Worm (Caenorhabditis elegans): ENCODE data around the gene C08B6.2.

C08B6.2 gene

DNA sequence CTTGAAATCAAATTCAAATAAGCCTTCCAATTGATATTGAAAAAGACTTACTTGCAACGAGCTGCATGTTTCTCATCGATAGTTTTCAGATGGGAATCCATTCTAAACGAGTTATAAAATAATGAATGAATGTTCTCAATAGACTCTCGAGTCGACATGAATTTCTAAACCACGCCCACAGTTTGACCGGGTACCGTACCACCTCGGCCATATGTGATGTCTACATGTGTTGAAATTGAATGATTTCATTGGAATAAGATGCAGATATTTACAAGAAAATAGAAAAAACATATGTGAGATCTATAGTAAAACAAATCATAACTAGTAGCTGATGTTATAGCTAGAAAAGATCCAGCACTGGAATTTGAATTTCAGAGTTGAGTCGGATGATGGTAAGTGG is 15.1 kb upstream of the C08B6.2 start, which contains the start of gene R04B5.7:
R04B5.7 (minus strand) TSS at position 101 of the 400 bp plus-strand sequence.
- no peak for TF ChIP-seq snpc-4 (tag; optimal IDR thresholded peaks at IDR 0.05)

DNA sequence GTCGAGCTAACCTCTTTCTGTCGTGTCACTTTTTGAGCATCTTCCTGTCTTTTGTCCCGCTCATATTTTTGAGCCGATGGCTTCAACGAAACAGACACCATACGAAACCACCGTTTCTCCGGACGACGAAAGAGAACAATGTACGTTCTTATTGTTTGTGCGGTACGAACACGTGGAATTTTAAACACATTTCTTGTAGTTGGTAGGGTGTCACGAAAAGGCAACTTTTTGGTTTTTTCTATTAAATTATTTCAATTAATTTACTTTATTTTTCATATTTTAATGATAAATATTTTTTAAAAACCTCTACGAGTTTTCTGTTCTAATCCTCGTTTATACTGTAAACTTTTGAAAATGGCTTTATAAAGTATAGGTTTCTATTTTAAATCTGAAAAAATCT is 14.4 kb upstream of the C08B6.2 start, which contains the start of gene R04B5.11:
R04B5.11 (minus strand) TSS at position 101 of the 400 bp plus-strand sequence.
- TF ChIP-seq lin-35 (GFP tag; optimal IDR thresholded peaks at IDR 0.05) (no peak), ces-1 (GFP tag; optimal IDR thresholded peaks at IDR 0.05) (no peak), alr-1 (tag; optimal IDR thresholded peaks at IDR 0.05; ENCODE audit: borderline replicate concordance) (no peak), aly-2 (tag; optimal IDR thresholded peaks at IDR 0.05) (no peak), nhr-90 (tag; optimal IDR thresholded peaks at IDR 0.05; ENCODE audit: poor library complexity) (no peak), lin-14 (GFP tag; optimal IDR thresholded peaks at IDR 0.05) (no peak), unc-86 (tag; optimal IDR thresholded peaks at IDR 0.05) (no peak), fkh-8 (tag; optimal IDR thresholded peaks at IDR 0.05) (no peak), zip-4 (GFP tag; optimal IDR thresholded peaks at IDR 0.05) (no peak), C04F5.9 (tag; optimal IDR thresholded peaks at IDR 0.05) (no peak), dsc-1 (tag; optimal IDR thresholded peaks at IDR 0.05) (no peak), nhr-71 (tag; optimal IDR thresholded peaks at IDR 0.05) (no peak), unc-130 (tag; optimal IDR thresholded peaks at IDR 0.05) (no peak)

DNA sequence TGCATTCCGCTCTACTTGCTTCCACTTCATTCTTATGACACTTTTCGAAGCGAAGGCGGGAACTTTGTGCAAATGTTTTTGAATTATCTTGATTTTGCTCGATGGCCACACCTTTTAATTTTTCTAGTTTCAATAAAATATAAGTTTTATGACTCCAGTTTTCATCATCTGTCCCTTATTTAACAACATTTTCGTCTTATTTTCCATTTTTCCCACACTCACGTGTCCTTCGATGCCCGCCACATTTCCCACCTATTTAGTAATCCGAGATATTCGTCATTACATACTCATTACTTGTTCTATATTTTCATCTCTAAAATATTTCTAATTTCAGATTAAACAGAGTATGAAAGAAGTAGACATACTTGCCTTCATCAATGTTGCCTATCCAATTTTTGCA is 11.1 kb upstream of the C08B6.2 start, which contains the start of gene srd-49:
srd-49 (plus strand) TSS at position 301 of the 400 bp plus-strand sequence.
- TF ChIP-seq fkh-4 (tag; optimal IDR thresholded peaks at IDR 0.05; ENCODE audit: borderline replicate concordance) (no peak), F16B12.6 (tag; optimal IDR thresholded peaks at IDR 0.05) (no peak), nhr-12 (tag; optimal IDR thresholded peaks at IDR 0.05) (no peak), pqm-1 (tag; optimal IDR thresholded peaks at IDR 0.05) (no peak), xbp-1 (tag; optimal IDR thresholded peaks at IDR 0.05) (no peak), nhr-77 (tag; optimal IDR thresholded peaks at IDR 0.05) (no peak), nhr-28 (tag; optimal IDR thresholded peaks at IDR 0.05) (no peak), sox-4 (tag; optimal IDR thresholded peaks at IDR 0.05) (no peak), C16A3.4 (tag; optimal IDR thresholded peaks at IDR 0.05) (no peak), grh-1 (GFP tag; IDR thresholded peaks at IDR 0.05) (no peak), nhr-90 (tag; optimal IDR thresholded peaks at IDR 0.05; ENCODE audit: poor library complexity) (no peak), lin-35 (GFP tag; optimal IDR thresholded peaks at IDR 0.05) (no peak), irx-1 (tag; optimal IDR thresholded peaks at IDR 0.05) (no peak), sptf-1 (tag; optimal IDR thresholded peaks at IDR 0.05) (no peak), nhr-19 (GFP tag; conservative IDR thresholded peaks at IDR 0.05) (no peak), lin-15B (tag; optimal IDR thresholded peaks at IDR 0.05) (no peak), sup-37 (GFP tag; optimal IDR thresholded peaks at IDR 0.05) (no peak), swsn-7 (tag; optimal IDR thresholded peaks at IDR 0.05) (no peak), nhr-84 (tag; optimal IDR thresholded peaks at IDR 0.05) (no peak), zag-1 (tag; optimal IDR thresholded peaks at IDR 0.05) (no peak)

DNA sequence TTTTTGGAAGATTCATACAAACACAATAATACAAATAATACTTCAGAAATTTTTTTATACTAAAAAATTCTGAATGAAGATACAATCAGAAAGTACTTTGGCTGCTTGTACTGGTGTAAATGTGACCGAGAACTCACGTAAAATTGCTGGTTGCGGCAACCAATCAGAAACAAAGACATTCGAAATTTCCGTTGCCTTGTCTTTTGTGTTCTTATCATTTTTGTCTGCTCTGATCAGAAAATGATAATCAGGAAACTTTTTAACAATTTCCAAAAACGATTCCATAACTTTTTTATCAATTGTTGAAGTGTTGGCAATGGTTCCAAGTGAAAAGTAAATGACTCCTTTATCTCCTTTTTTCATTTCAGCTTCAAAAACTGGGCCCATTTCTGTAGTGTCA is 8.6 kb upstream of the C08B6.2 start:
- no peak for TF ChIP-seq unc-62 (GFP tag; optimal IDR thresholded peaks at IDR 0.05)
- TF ChIP-seq nhr-77 (tag; optimal IDR thresholded peaks at IDR 0.05) = no peak
- peak; percentile 10 for TF ChIP-seq lin-14 (GFP tag; optimal IDR thresholded peaks at IDR 0.05)
- TF ChIP-seq efl-3 (GFP tag; optimal IDR thresholded peaks at IDR 0.05) = no peak
- TF ChIP-seq nhr-28 (tag; optimal IDR thresholded peaks at IDR 0.05) = no peak
- TF ChIP-seq elt-2 (tag; optimal IDR thresholded peaks at IDR 0.05) = peak; percentile 77
- TF ChIP-seq pax-3 (tag; optimal IDR thresholded peaks at IDR 0.05) = no peak
- TF ChIP-seq nhr-11 (tag; optimal IDR thresholded peaks at IDR 0.05) = no peak
- TF ChIP-seq tbx-2 (tag; optimal IDR thresholded peaks at IDR 0.05) = no peak
- TF ChIP-seq ceh-82 (tag; optimal IDR thresholded peaks at IDR 0.05) = no peak

All from whole organism, L1 larva.